Fruit fly (Drosophila melanogaster) whole organism, embryonic: ENCODE results near the gene intr.

Experiments used
- Bteb2 ChIP-seq: fragments of 200-800 bp; sonication (Bioruptor generic); optimal IDR thresholded peaks from 2 replicates; lab custom pipeline; 2016; ENCODE audit warnings: missing biosample characterization, missing genetic modification characterization
- CG10209 ChIP-seq: fragments of 200-800 bp; sonication (Bioruptor generic); optimal IDR thresholded peaks from 3 replicates; lab custom pipeline; 2017; ENCODE audit warnings: missing biosample characterization, mild to moderate bottlenecking, missing genetic modification characterization, missing genetic modification reagents
- CG10462 ChIP-seq: fragments of 200-800 bp; sonication (Bioruptor generic); optimal IDR thresholded peaks from 2 replicates; lab custom pipeline; 2016; ENCODE audit warnings: missing biosample characterization, missing genetic modification characterization
- CG12391 ChIP-seq: fragments of 200-800 bp; sonication (Bioruptor generic); optimal IDR thresholded peaks from 3 replicates; lab custom pipeline; 2018; ENCODE audit warnings: missing biosample characterization, mild to moderate bottlenecking, missing genetic modification characterization, moderate library complexity
- CG12659 ChIP-seq: fragments of 200-800 bp; sonication (Bioruptor generic); optimal IDR thresholded peaks from 3 replicates; lab custom pipeline; 2017; ENCODE audit warnings: mild to moderate bottlenecking, missing biosample characterization, missing genetic modification reagents, missing genetic modification characterization
- CG12769 ChIP-seq: fragments of 200-800 bp; sonication (Bioruptor generic); optimal IDR thresholded peaks from 2 replicates; lab custom pipeline; 2019; ENCODE audit warnings: missing biosample characterization, mild to moderate bottlenecking, missing genetic modification characterization, moderate library complexity
- CG12942 ChIP-seq: fragments of 200-800 bp; sonication (Bioruptor generic); optimal IDR thresholded peaks from 3 replicates; lab custom pipeline; 2016; ENCODE audit warnings: missing biosample characterization, missing genetic modification characterization
- CG14710 ChIP-seq: fragments of 200-800 bp; sonication (Bioruptor generic); optimal IDR thresholded peaks from 3 replicates; lab custom pipeline; 2019; ENCODE audit warnings: missing biosample characterization, mild to moderate bottlenecking, missing genetic modification characterization, moderate library complexity
- CG15011 ChIP-seq: fragments of 200-800 bp; sonication (Bioruptor generic); optimal IDR thresholded peaks from 3 replicates; lab custom pipeline; 2018; ENCODE audit warnings: missing biosample characterization, mild to moderate bottlenecking, missing genetic modification characterization
- CG15269 ChIP-seq: fragments of 200-800 bp; sonication (Bioruptor generic); optimal IDR thresholded peaks from 2 replicates; lab custom pipeline; 2018; ENCODE audit warnings: missing biosample characterization, mild to moderate bottlenecking, missing genetic modification characterization, moderate library complexity
- CG16863 ChIP-seq: fragments of 200-800 bp; sonication (Bioruptor generic); optimal IDR thresholded peaks from 3 replicates; lab custom pipeline; 2016; ENCODE audit warnings: missing biosample characterization, missing genetic modification characterization
- CG18011 ChIP-seq: fragments of 200-800 bp; sonication (Bioruptor generic); optimal IDR thresholded peaks from 2 replicates; lab custom pipeline; 2017; ENCODE audit warnings: missing biosample characterization, missing genetic modification characterization, mild to moderate bottlenecking, moderate library complexity, missing genotype
- CG1832 ChIP-seq: fragments of 200-800 bp; sonication (Bioruptor generic); optimal IDR thresholded peaks from 2 replicates; lab custom pipeline; 2017; ENCODE audit warnings: missing biosample characterization, mild to moderate bottlenecking, missing genetic modification characterization, inconsistent platforms
- CG2875 ChIP-seq: fragments of 200-800 bp; sonication (Bioruptor generic); optimal IDR thresholded peaks from 2 replicates; lab custom pipeline; 2017; ENCODE audit warnings: missing biosample characterization, mild to moderate bottlenecking, missing genetic modification characterization, missing genetic modification reagents
- CG42726 ChIP-seq: fragments of 200-800 bp; sonication (Bioruptor generic); IDR thresholded peaks from 2 replicates; pipeline ENCODE4 v1.3.6; 2022; ENCODE audit warnings: missing biosample characterization, missing genetic modification characterization; ENCODE audit not compliant: partially characterized antibody
- CG5180 ChIP-seq: fragments of 200-800 bp; sonication (Bioruptor generic); optimal IDR thresholded peaks from 3 replicates; lab custom pipeline; 2017; ENCODE audit warnings: missing biosample characterization, missing genetic modification characterization, mild to moderate bottlenecking, moderate library complexity, missing genetic modification reagents
- CG7928 ChIP-seq: fragments of 200-800 bp; sonication (Bioruptor generic); optimal IDR thresholded peaks from 2 replicates; lab custom pipeline; 2017; ENCODE audit warnings: missing biosample characterization, mild to moderate bottlenecking, missing genetic modification characterization
- CG8765 ChIP-seq: fragments of 200-800 bp; sonication (Bioruptor generic); IDR thresholded peaks from 2 replicates; pipeline ENCODE4 v1.3.6; 2022; ENCODE audit warnings: missing biosample characterization, missing genetic modification characterization
- CoRest ChIP-seq: fragments of 200-800 bp; sonication (Bioruptor generic); optimal IDR thresholded peaks from 3 replicates; lab custom pipeline; 2018; ENCODE audit warnings: missing biosample characterization, mild to moderate bottlenecking, missing genetic modification characterization, moderate library complexity
- D19B ChIP-seq: fragments of 200-800 bp; sonication (Bioruptor generic); optimal IDR thresholded peaks from 2 replicates; lab custom pipeline; 2017; ENCODE audit warnings: missing biosample characterization, mild to moderate bottlenecking, missing genetic modification characterization
- Dad ChIP-seq: fragments of 200-800 bp; sonication (Bioruptor generic); optimal IDR thresholded peaks from 3 replicates; lab custom pipeline; 2016; ENCODE audit warnings: missing biosample characterization, missing genetic modification characterization
- Fer3 ChIP-seq: fragments of 200-800 bp; sonication (Bioruptor generic); optimal IDR thresholded peaks from 2 replicates; lab custom pipeline; 2018; ENCODE audit warnings: missing biosample characterization, mild to moderate bottlenecking, missing genetic modification characterization, moderate library complexity
- Optix ChIP-seq: fragments of 200-800 bp; sonication (Bioruptor generic); IDR thresholded peaks from 3 replicates; pipeline ENCODE4 v1.3.6; 2022; ENCODE audit warnings: missing biosample characterization, missing genetic modification characterization
- Sox102F ChIP-seq: fragments of 200-800 bp; sonication (Bioruptor generic); optimal IDR thresholded peaks from 2 replicates; lab custom pipeline; 2018; ENCODE audit warnings: missing biosample characterization, mild to moderate bottlenecking, missing genetic modification characterization, moderate library complexity
- TFAM ChIP-seq: fragments of 200-800 bp; sonication (Bioruptor generic); optimal IDR thresholded peaks from 2 replicates; lab custom pipeline; 2017; ENCODE audit warnings: missing biosample characterization, missing genetic modification characterization, inconsistent platforms
- ash1 ChIP-seq: fragments of 200-800 bp; sonication (Bioruptor generic); optimal IDR thresholded peaks from 2 replicates; lab custom pipeline; 2018; ENCODE audit warnings: missing biosample characterization, mild to moderate bottlenecking, missing genetic modification characterization
- cad ChIP-seq: fragments of >200 bp; optimal IDR thresholded peaks from 2 replicates; lab custom pipeline; 2017; ENCODE audit warnings: missing biosample characterization, missing genetic modification characterization
- caup ChIP-seq: fragments of 200-800 bp; sonication (Bioruptor generic); optimal IDR thresholded peaks from 3 replicates; lab custom pipeline; 2017; ENCODE audit warnings: missing biosample characterization, mild to moderate bottlenecking, missing genetic modification characterization, moderate library complexity; ENCODE audit not compliant: severe bottlenecking
- dan ChIP-seq: fragments of 200-800 bp; sonication (Bioruptor generic); IDR thresholded peaks from 2 replicates; pipeline ENCODE4 v1.3.6; 2022; ENCODE audit warnings: missing biosample characterization, missing genetic modification characterization
- disco-r ChIP-seq: fragments of 200-800 bp; sonication (Bioruptor generic); optimal IDR thresholded peaks from 2 replicates; lab custom pipeline; 2016; ENCODE audit warnings: missing biosample characterization, missing genetic modification characterization
- dpn ChIP-seq, 2 experiments: fragments of 200-800 bp; sonication (Bioruptor generic); optimal IDR thresholded peaks; 3 replicates each; lab custom pipeline; 2016; ENCODE audit warnings: missing biosample characterization in 2 of 2, missing genetic modification characterization in 2 of 2
- exex ChIP-seq: fragments of 200-800 bp; sonication (Bioruptor generic); optimal IDR thresholded peaks from 4 replicates; lab custom pipeline; 2018; ENCODE audit warnings: missing biosample characterization, mild to moderate bottlenecking, missing genetic modification characterization, moderate library complexity
- fd64A ChIP-seq: fragments of 200-800 bp; sonication (Bioruptor generic); optimal IDR thresholded peaks from 3 replicates; lab custom pipeline; 2018; ENCODE audit warnings: missing biosample characterization, mild to moderate bottlenecking, missing genetic modification characterization
- h ChIP-seq: fragments of >200 bp; optimal IDR thresholded peaks from 2 replicates; lab custom pipeline; 2017
- ham ChIP-seq: fragments of 200-800 bp; sonication (Bioruptor generic); IDR thresholded peaks from 2 replicates; pipeline ENCODE4 v1.3.6; 2022; ENCODE audit warnings: missing biosample characterization, missing genetic modification characterization
- kah ChIP-seq: fragments of 200-800 bp; sonication (Bioruptor generic); optimal IDR thresholded peaks from 2 replicates; lab custom pipeline; 2018; ENCODE audit warnings: missing biosample characterization, mild to moderate bottlenecking, missing genetic modification characterization
- nerfin-2 ChIP-seq: fragments of 200-800 bp; sonication (Bioruptor generic); IDR thresholded peaks from 2 replicates; pipeline ENCODE4 v1.3.6; 2022; ENCODE audit warnings: missing biosample characterization, missing genetic modification characterization; ENCODE audit not compliant: partially characterized antibody
- onecut ChIP-seq: fragments of 200-800 bp; sonication (Bioruptor generic); IDR thresholded peaks from 2 replicates; pipeline ENCODE4 v1.3.6; 2022; ENCODE audit warnings: missing biosample characterization, missing genetic modification characterization
- p53 ChIP-seq: fragments of 200-800 bp; sonication (Bioruptor generic); optimal IDR thresholded peaks from 2 replicates; lab custom pipeline; 2016; ENCODE audit warnings: missing biosample characterization, missing genetic modification characterization
- phol ChIP-seq: fragments of 200-800 bp; sonication (Bioruptor generic); optimal IDR thresholded peaks from 3 replicates; lab custom pipeline; 2018; ENCODE audit warnings: missing biosample characterization, mild to moderate bottlenecking, missing genetic modification characterization, moderate library complexity
- pnt ChIP-seq: fragments of 200-800 bp; sonication (Bioruptor generic); optimal IDR thresholded peaks from 3 replicates; lab custom pipeline; 2016; ENCODE audit warnings: missing biosample characterization, missing genetic modification characterization
- psq ChIP-seq: fragments of 200-800 bp; sonication (Bioruptor generic); optimal IDR thresholded peaks from 2 replicates; lab custom pipeline; 2017; ENCODE audit warnings: missing biosample characterization, missing genetic modification characterization
- ro ChIP-seq: fragments of 200-800 bp; sonication (Bioruptor generic); IDR thresholded peaks from 2 replicates; pipeline ENCODE4 v1.3.6; 2022; ENCODE audit warnings: missing biosample characterization, missing genetic modification characterization
- sd ChIP-seq: fragments of 200-800 bp; sonication (Bioruptor generic); optimal IDR thresholded peaks from 3 replicates; lab custom pipeline; 2018; ENCODE audit warnings: missing biosample characterization, mild to moderate bottlenecking, missing genetic modification characterization, moderate library complexity
- sima ChIP-seq: fragments of 200-800 bp; sonication (Bioruptor generic); optimal IDR thresholded peaks from 2 replicates; lab custom pipeline; 2016; ENCODE audit warnings: missing biosample characterization, missing genetic modification characterization
- sqz ChIP-seq: fragments of 200-800 bp; sonication (Bioruptor generic); optimal IDR thresholded peaks from 3 replicates; lab custom pipeline; 2018; ENCODE audit warnings: missing biosample characterization, mild to moderate bottlenecking, missing genetic modification characterization
- stc ChIP-seq: fragments of 200-800 bp; sonication (Bioruptor generic); IDR thresholded peaks from 2 replicates; pipeline ENCODE4 v1.3.6; 2022; ENCODE audit warnings: missing biosample characterization, missing genetic modification characterization
- tin ChIP-seq: fragments of 200-800 bp; sonication (Bioruptor generic); optimal IDR thresholded peaks from 3 replicates; lab custom pipeline; 2016; ENCODE audit warnings: missing biosample characterization, missing genetic modification characterization
- tll ChIP-seq, 2 experiments: fragments of 200-800 bp in 1 of 2; fragments of >200 bp in 1 of 2; sonication (Bioruptor generic) in 1 of 2; optimal IDR thresholded peaks; 2 replicates each; lab custom pipeline; 2017 to 2019; ENCODE audit warnings: missing biosample characterization in 2 of 2, missing genetic modification characterization in 2 of 2, mild to moderate bottlenecking in 1 of 2, moderate library complexity in 1 of 2

Gene intr

dm6 chr3R:28831626-28832267 lies 41.4 kb downstream of the intr start, which contains the start of gene WASp (continued):
- TF ChIP-seq dpn (GFP tag; optimal IDR thresholded peaks at IDR 0.05; lab: Kevin White, UChicago), result peak in 1 of 2 experiments; percentile 78
- no peak for TF ChIP-seq sd (tag; lab: Kevin White, UChicago)
- no peak for TF ChIP-seq sqz (GFP tag; lab: Kevin White, UChicago)
- TF ChIP-seq CG42726 (GFP tag; lab: Robert Waterston, UW), result peak; percentile 69
- TF ChIP-seq CG16863 (GFP tag; lab: Kevin White, UChicago), result peak; percentile 73
- peak; percentile 66 for TF ChIP-seq CG18011 (GFP tag; lab: Kevin White, UChicago)
- no peak for TF ChIP-seq CG7928 (GFP tag; lab: Kevin White, UChicago)
- TF ChIP-seq CoRest (tag; lab: Kevin White, UChicago), result peak; percentile 85
- TF ChIP-seq tll (GFP tag; optimal IDR thresholded peaks at IDR 0.05; lab: Kevin White, UChicago), result no peak
- TF ChIP-seq D19B, result no peak
- peak; percentile 49 for TF ChIP-seq tin (GFP tag; lab: Kevin White, UChicago)
- TF ChIP-seq CG15011, result peak; percentile 32
- peak; percentile 70 for TF ChIP-seq stc (GFP tag; lab: Robert Waterston, UW)
- TF ChIP-seq nerfin-2, result no peak
- TF ChIP-seq CG10209 (GFP tag; lab: Kevin White, UChicago), result peak; percentile 77
- TF ChIP-seq disco-r (GFP tag; lab: Kevin White, UChicago), result peak; percentile 78
- peak; percentile 78 for TF ChIP-seq onecut (GFP tag; lab: Robert Waterston, UW)
- TF ChIP-seq kah, result no peak
- no peak for TF ChIP-seq cad (GFP tag; lab: Kevin White, UChicago)
- TF ChIP-seq CG5180 (GFP tag; lab: Kevin White, UChicago), result no peak
- peak; percentile 76 for TF ChIP-seq Bteb2 (GFP tag; lab: Kevin White, UChicago)
- TF ChIP-seq Optix, result peak; percentile 42; the same call in 1 of the 3 replicates
- TF ChIP-seq CG12391 (tag; lab: Kevin White, UChicago), result peak; percentile 73
- TF ChIP-seq CG8765 (GFP tag; lab: Robert Waterston, UW), result peak; percentile 42; the same call in 1 of the 2 replicates
- TF ChIP-seq psq (GFP tag; lab: Kevin White, UChicago), result no peak
- peak; percentile 57 for TF ChIP-seq p53 (GFP tag; lab: Kevin White, UChicago)
- TF ChIP-seq Fer3 (tag; lab: Kevin White, UChicago), result peak; percentile 62
- no peak for TF ChIP-seq dan
- no peak for TF ChIP-seq CG1832 (GFP tag; lab: Kevin White, UChicago)
- no peak for TF ChIP-seq fd64A (GFP tag; lab: Kevin White, UChicago)
- TF ChIP-seq phol, result peak; percentile 69
- peak; percentile 25 for TF ChIP-seq CG12942 (GFP tag; lab: Kevin White, UChicago)
- TF ChIP-seq h, result no peak
- no peak; the same call in 1 of the 2 replicates for TF ChIP-seq ham
- TF ChIP-seq ro, result no peak
- TF ChIP-seq Sox102F, result peak; percentile 51
- TF ChIP-seq Dad (GFP tag; lab: Kevin White, UChicago), result peak; percentile 68
- peak; percentile 81 for TF ChIP-seq caup (GFP tag; lab: Kevin White, UChicago)
- peak; percentile 33 for TF ChIP-seq CG2875 (GFP tag; lab: Kevin White, UChicago)
- peak; percentile 26 for TF ChIP-seq pnt (GFP tag; lab: Kevin White, UChicago)
- TF ChIP-seq exex, result peak; percentile 7
- peak; percentile 47 for TF ChIP-seq sima (GFP tag; lab: Kevin White, UChicago)
- no peak for TF ChIP-seq CG12769 (tag; lab: Kevin White, UChicago)
- no peak for TF ChIP-seq TFAM
- peak; percentile 36 for TF ChIP-seq CG10462
- no peak for TF ChIP-seq CG15269
- peak; percentile 94 for TF ChIP-seq CG12659 (GFP tag; lab: Kevin White, UChicago)
- peak; percentile 77 for TF ChIP-seq CG14710 (tag; lab: Kevin White, UChicago)
- TF ChIP-seq ash1 (GFP tag; lab: Kevin White, UChicago), result peak; percentile 51
